Worm (Caenorhabditis elegans): ENCODE results near the gene sre-47.
A peak's percentile ranks its signal among the peaks of the same experiment; 100 is the strongest.

DNA sequence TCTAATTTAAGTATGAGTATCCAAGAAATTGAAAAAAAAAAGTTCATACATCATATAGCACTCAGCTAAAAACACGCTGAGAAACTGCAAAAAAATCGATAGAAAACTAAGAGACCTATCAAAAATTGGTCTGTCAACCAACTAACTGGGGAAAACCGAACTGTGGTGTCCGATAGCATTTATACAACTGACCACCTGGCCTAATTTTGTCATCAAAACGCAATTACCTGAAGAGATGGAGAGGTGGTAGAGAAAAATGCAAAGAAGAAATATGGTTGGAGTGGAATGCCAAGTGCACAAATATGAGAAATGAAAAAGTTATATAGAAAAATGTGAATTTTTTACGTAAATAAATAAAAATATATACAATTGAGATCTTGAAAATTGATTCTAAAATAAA lies 10.9 kb downstream of the sre-47 start, which contains the start of gene Y39G8B.1:
- TF ChIP-seq nhr-12 (tag; optimal IDR thresholded peaks at IDR 0.05) = no peak
- TF ChIP-seq aly-2 (tag; optimal IDR thresholded peaks at IDR 0.05) = no peak
- TF ChIP-seq egl-5 (tag; optimal IDR thresholded peaks at IDR 0.05) = no peak
- TF ChIP-seq lin-39 (tag; optimal IDR thresholded peaks at IDR 0.05) = no peak
- no peak for TF ChIP-seq elt-3 (tag; optimal IDR thresholded peaks at IDR 0.05)
- no peak for TF ChIP-seq ceh-9 (tag; optimal IDR thresholded peaks at IDR 0.05)
- TF ChIP-seq pha-4 (tag; optimal IDR thresholded peaks at IDR 0.05) = peak; percentile 5
- TF ChIP-seq ztf-4 (tag; optimal IDR thresholded peaks at IDR 0.05) = no peak
- no peak for TF ChIP-seq nhr-25 (tag; optimal IDR thresholded peaks at IDR 0.05)
- TF ChIP-seq ztf-11 (tag; optimal IDR thresholded peaks at IDR 0.05) = no peak
- no peak for TF ChIP-seq ZK546.5 (tag; optimal IDR thresholded peaks at IDR 0.05)
- TF ChIP-seq pqm-1 (tag; optimal IDR thresholded peaks at IDR 0.05) = peak; percentile 24
- no peak for TF ChIP-seq nhr-67 (tag; optimal IDR thresholded peaks at IDR 0.05)
- TF ChIP-seq unc-62 (GFP tag; optimal IDR thresholded peaks at IDR 0.05) = no peak
